Worm (Caenorhabditis elegans) whole organism, young adult: ENCODE data around the gene ZK792.1.

Experiments
- D2030.7 ChIP-seq: fragments of 200-800 bp; sonication (Bioruptor generic); IDR thresholded peaks from 2 replicates; pipeline ENCODE4 v1.3.6; 2022; ENCODE audit warnings: missing genetic modification reagents, missing genetic modification characterization, missing compliant biosample characterization
- F39B2.1 ChIP-seq: fragments of 200-800 bp; sonication (Bioruptor generic); IDR thresholded peaks from 2 replicates; pipeline ENCODE4 v1.3.6; 2022; ENCODE audit warnings: missing genetic modification reagents, missing genetic modification characterization, missing compliant biosample characterization
- F57A8.1 ChIP-seq: fragments of 200-800 bp; sonication (Bioruptor generic); optimal IDR thresholded peaks from 2 replicates; lab custom pipeline; 2018; ENCODE audit warnings: mild to moderate bottlenecking, missing genetic modification characterization, moderate library complexity, missing compliant biosample characterization
- K11D2.4 ChIP-seq: fragments of 200-800 bp; sonication (Bioruptor generic); IDR thresholded peaks from 2 replicates; pipeline ENCODE4 v1.3.6; 2022; ENCODE audit warnings: missing genetic modification reagents, missing genetic modification characterization, missing compliant biosample characterization
- K12H6.12 ChIP-seq: fragments of 200-800 bp; sonication (Bioruptor generic); optimal IDR thresholded peaks from 2 replicates; lab custom pipeline; 2018; ENCODE audit warnings: mild to moderate bottlenecking, missing genetic modification characterization, missing compliant biosample characterization
- T07F8.4 ChIP-seq: sonication (generic microtip); optimal IDR thresholded peaks from 2 replicates; lab custom pipeline; 2016; ENCODE audit warnings: mild to moderate bottlenecking, missing genetic modification characterization, moderate library complexity, missing compliant biosample characterization
- Y67H2A.10 ChIP-seq: fragments of 200-800 bp; sonication (Bioruptor generic); conservative IDR thresholded peaks from 2 replicates; pipeline ENCODE4 v1.3.6; 2022; ENCODE audit warnings: missing genetic modification reagents, missing genetic modification characterization, missing compliant biosample characterization
- ZK185.1 ChIP-seq: sonication (generic microtip); optimal IDR thresholded peaks from 2 replicates; lab custom pipeline; 2016; ENCODE audit warnings: mild to moderate bottlenecking, missing genetic modification characterization, missing compliant biosample characterization; ENCODE audit not compliant: poor library complexity, severe bottlenecking
- ama-1 ChIP-seq, 3 experiments: fragments of 150-350 bp in 1 of 3; sonication (generic microtip) in 2 of 3; optimal IDR thresholded peaks; 2 replicates each; lab custom pipeline; 2014 to 2018; ENCODE audit warnings: missing biosample characterization in 2 of 3, missing genetic modification characterization in 2 of 3, missing genetic modification reagents in 2 of 3
- ccch-3 ChIP-seq: fragments of 200-800 bp; sonication (Bioruptor generic); optimal IDR thresholded peaks from 2 replicates; lab custom pipeline; 2018; ENCODE audit warnings: mild to moderate bottlenecking, missing genetic modification characterization, missing compliant biosample characterization
- ceh-58 ChIP-seq: fragments of 200-800 bp; sonication (Bioruptor generic); IDR thresholded peaks from 2 replicates; pipeline ENCODE4 v1.3.6; 2022; ENCODE audit warnings: missing genetic modification characterization, missing compliant biosample characterization
- chd-7 ChIP-seq: sonication (generic microtip); optimal IDR thresholded peaks from 2 replicates; lab custom pipeline; 2016; ENCODE audit warnings: mild to moderate bottlenecking, missing genetic modification characterization, moderate library complexity, missing compliant biosample characterization
- egrh-3 ChIP-seq: fragments of 200-800 bp; sonication (Bioruptor generic); IDR thresholded peaks from 2 replicates; pipeline ENCODE4 v1.3.6; 2022; ENCODE audit warnings: missing genetic modification reagents, missing genetic modification characterization, missing compliant biosample characterization
- hlh-26 ChIP-seq: fragments of 200-800 bp; sonication (Bioruptor generic); conservative IDR thresholded peaks from 2 replicates; pipeline ENCODE4 v1.3.6; 2022; ENCODE audit warnings: missing genetic modification reagents, missing genetic modification characterization, missing compliant biosample characterization
- hmg-20 ChIP-seq: fragments of 200-800 bp; sonication (Bioruptor generic); IDR thresholded peaks from 2 replicates; pipeline ENCODE4 v1.3.6; 2022; ENCODE audit warnings: missing genetic modification reagents, missing genetic modification characterization, missing compliant biosample characterization
- hsf-1 ChIP-seq: fragments of 200-800 bp; sonication (Bioruptor generic); IDR thresholded peaks from 2 replicates; pipeline ENCODE4 v1.3.6; 2022; ENCODE audit warnings: missing genetic modification reagents, missing genetic modification characterization, missing compliant biosample characterization
- lag-1 ChIP-seq: fragments of 200-800 bp; sonication (Bioruptor generic); IDR thresholded peaks from 2 replicates; pipeline ENCODE4 v1.3.6; 2022; ENCODE audit warnings: missing genetic modification reagents, missing genetic modification characterization, missing compliant biosample characterization
- madf-3 ChIP-seq: fragments of 200-800 bp; sonication (Bioruptor generic); IDR thresholded peaks from 2 replicates; pipeline ENCODE4 v1.3.6; 2022; ENCODE audit warnings: missing genetic modification reagents, missing genetic modification characterization, missing compliant biosample characterization
- madf-8 ChIP-seq: fragments of 200-800 bp; sonication (Bioruptor generic); conservative IDR thresholded peaks from 2 replicates; pipeline ENCODE4 v1.3.6; 2022; ENCODE audit warnings: missing genetic modification reagents, missing genetic modification characterization, missing compliant biosample characterization
- mcd-1 ChIP-seq: fragments of 200-800 bp; sonication (Bioruptor generic); IDR thresholded peaks from 2 replicates; pipeline ENCODE4 v1.3.6; 2022; ENCODE audit warnings: missing genetic modification reagents, missing genetic modification characterization, missing compliant biosample characterization
- mel-28 ChIP-seq: sonication (generic microtip); optimal IDR thresholded peaks from 2 replicates; lab custom pipeline; 2016; ENCODE audit warnings: borderline replicate concordance, mild to moderate bottlenecking, missing genetic modification characterization, missing compliant biosample characterization
- mxl-1 ChIP-seq: sonication (generic microtip); optimal IDR thresholded peaks from 2 replicates; lab custom pipeline; 2016; ENCODE audit warnings: missing genetic modification characterization, missing compliant biosample characterization
- nhr-179 ChIP-seq: sonication (generic microtip); optimal IDR thresholded peaks from 2 replicates; lab custom pipeline; 2016; ENCODE audit warnings: mild to moderate bottlenecking, missing genetic modification characterization, missing compliant biosample characterization
- pbrm-1 ChIP-seq: fragments of 200-800 bp; sonication (Bioruptor generic); IDR thresholded peaks from 2 replicates; pipeline ENCODE4 v1.3.6; 2022; ENCODE audit warnings: missing genetic modification reagents, missing genetic modification characterization, missing compliant biosample characterization
- rec-8 ChIP-seq, 2 experiments: sonication (generic microtip); optimal IDR thresholded peaks; 2 replicates each; lab custom pipeline; 2016; ENCODE audit warnings: mild to moderate bottlenecking in 2 of 2, missing genetic modification characterization in 2 of 2, missing genetic modification reagents in 2 of 2, missing genotype in 2 of 2, missing biosample characterization in 1 of 2, missing compliant biosample characterization in 1 of 2, moderate library complexity in 1 of 2
- sdz-38 ChIP-seq: sonication (generic microtip); optimal IDR thresholded peaks from 2 replicates; lab custom pipeline; 2016; ENCODE audit warnings: missing genotype, missing genetic modification characterization, missing compliant biosample characterization
- sea-2 ChIP-seq: fragments of 200-800 bp; sonication (Bioruptor generic); IDR thresholded peaks from 2 replicates; pipeline ENCODE4 v1.3.6; 2022; ENCODE audit warnings: missing genetic modification characterization, missing compliant biosample characterization
- snpc-1.1 ChIP-seq: sonication (generic microtip); optimal IDR thresholded peaks from 2 replicates; lab custom pipeline; 2017; ENCODE audit warnings: missing genetic modification characterization, mild to moderate bottlenecking, missing compliant biosample characterization, antibody characterized with exemption, moderate library complexity, missing genotype, missing genetic modification reagents; ENCODE audit not compliant: insufficient read depth
- snpc-4 ChIP-seq, 5 experiments: fragments of 150-350 bp in 1 of 5; sonication (generic microtip) in 4 of 5; optimal IDR thresholded peaks; 2 replicates each; lab custom pipeline; 2014 to 2018; ENCODE audit warnings: missing genetic modification characterization in 5 of 5, missing biosample characterization in 3 of 5, antibody characterized with exemption in 2 of 5, mild to moderate bottlenecking in 2 of 5, missing compliant biosample characterization in 2 of 5, missing genotype in 2 of 5, moderate library complexity in 2 of 5, missing genetic modification reagents in 1 of 5
- somi-1 ChIP-seq: fragments of 200-800 bp; sonication (Bioruptor generic); optimal IDR thresholded peaks from 2 replicates; lab custom pipeline; 2018; ENCODE audit warnings: mild to moderate bottlenecking, missing genetic modification characterization, missing compliant biosample characterization
- sptf-2 ChIP-seq: fragments of 200-800 bp; sonication (Bioruptor generic); optimal IDR thresholded peaks from 2 replicates; lab custom pipeline; 2018; ENCODE audit warnings: mild to moderate bottlenecking, missing genetic modification characterization, missing compliant biosample characterization
- unc-62 ChIP-seq: fragments of 150-350 bp; optimal IDR thresholded peaks from 2 replicates; lab custom pipeline; 2014; ENCODE audit warnings: missing biosample characterization, missing genetic modification reagents, missing genetic modification characterization
- xnd-1 ChIP-seq: sonication (generic microtip); optimal IDR thresholded peaks from 2 replicates; lab custom pipeline; 2016; ENCODE audit warnings: missing genotype, missing genetic modification reagents, missing genetic modification characterization, missing compliant biosample characterization

ZK792.1 gene

DNA sequence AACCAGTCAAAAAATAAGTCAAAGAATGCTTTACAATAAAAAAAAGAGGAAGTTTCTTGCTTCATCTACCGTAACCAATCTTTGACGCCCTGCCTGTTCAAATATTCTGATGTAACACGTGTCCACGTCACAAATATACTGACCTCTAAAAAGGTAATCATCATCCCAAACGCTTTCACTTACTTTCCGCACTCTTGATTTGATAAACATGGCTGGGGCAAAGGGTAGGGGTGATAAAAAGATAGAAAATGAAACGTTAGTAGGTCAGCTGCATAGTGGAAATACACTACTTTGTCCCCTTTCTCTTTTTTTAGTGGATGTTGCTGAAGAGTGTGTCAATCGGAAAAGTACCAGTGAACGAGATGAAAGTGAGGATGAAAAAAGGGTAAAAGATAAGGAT lies 40.5 kb downstream of the ZK792.1 start:
- TF ChIP-seq lag-1 (no peak), hlh-26 (no peak), F57A8.1 (GFP tag; lab: Kevin White, UChicago) (no peak), mxl-1 (no peak), hmg-20 (GFP tag; lab: Robert Waterston, UW) (no peak), ceh-58 (GFP tag; lab: Robert Waterston, UW) (no peak), nhr-179 (no peak), ccch-3 (GFP tag; lab: Kevin White, UChicago) (no peak), sptf-2 (GFP tag; lab: Kevin White, UChicago) (no peak), chd-7 (tag; lab: Kevin White, UChicago) (no peak), T07F8.4 (tag; lab: Kevin White, UChicago) (no peak), xnd-1 (no peak)

DNA sequence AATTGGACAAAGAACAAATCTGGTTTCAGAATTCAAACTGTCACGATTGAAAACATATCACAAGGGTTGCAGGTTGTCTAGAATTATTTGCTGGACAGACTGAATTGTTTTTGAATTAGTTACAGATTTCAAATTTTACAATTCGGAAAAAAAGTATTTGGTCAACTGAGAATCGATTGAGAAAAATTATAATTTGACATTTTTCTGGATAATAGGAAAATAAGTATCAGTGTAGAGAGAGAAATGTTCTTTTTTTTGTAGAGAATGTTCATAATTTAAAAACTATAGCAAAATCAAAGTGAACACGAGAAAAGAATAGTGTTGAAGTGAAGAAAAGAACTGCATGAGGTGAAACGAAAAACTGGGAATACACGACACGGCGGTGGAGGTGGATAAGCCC lies 41.1 kb downstream of the ZK792.1 start, which contains the start of gene dpy-20:
TSS of gene dpy-20 (minus strand) at position 101 of the 400 bp plus-strand sequence.
- TF ChIP-seq sea-2 (GFP tag; lab: Robert Waterston, UW) (no peak), ZK185.1 (tag; lab: Kevin White, UChicago) (no peak)

DNA sequence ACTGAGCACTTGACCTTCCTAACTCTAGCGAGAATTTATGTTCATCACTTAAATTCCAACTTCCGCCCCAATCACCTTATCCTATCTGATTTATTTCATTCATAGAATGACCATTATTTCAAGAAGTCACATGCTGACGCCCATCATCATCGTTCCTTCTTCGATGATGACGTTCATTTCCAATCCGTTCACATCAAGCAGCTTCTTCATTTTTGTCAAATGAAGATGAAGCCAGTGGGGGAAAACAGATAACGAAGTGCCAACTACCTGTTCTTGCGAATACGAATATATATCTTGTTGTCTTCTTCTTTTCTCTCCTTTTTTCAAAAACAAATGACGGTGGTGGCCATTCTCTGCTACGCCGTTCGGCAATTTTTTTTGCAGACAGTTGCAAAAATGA lies 42.2 kb downstream of the ZK792.1 start:
- no peak for TF ChIP-seq pbrm-1 (GFP tag; lab: Robert Waterston, UW)
- no peak for TF ChIP-seq F39B2.1 (GFP tag; lab: Robert Waterston, UW)
- no peak for TF ChIP-seq hsf-1 (GFP tag; lab: Robert Waterston, UW)
- no peak for TF ChIP-seq somi-1 (GFP tag; lab: Kevin White, UChicago)
- TF ChIP-seq D2030.7 (GFP tag; lab: Robert Waterston, UW) = no peak
- TF ChIP-seq Y67H2A.10 = no peak

DNA sequence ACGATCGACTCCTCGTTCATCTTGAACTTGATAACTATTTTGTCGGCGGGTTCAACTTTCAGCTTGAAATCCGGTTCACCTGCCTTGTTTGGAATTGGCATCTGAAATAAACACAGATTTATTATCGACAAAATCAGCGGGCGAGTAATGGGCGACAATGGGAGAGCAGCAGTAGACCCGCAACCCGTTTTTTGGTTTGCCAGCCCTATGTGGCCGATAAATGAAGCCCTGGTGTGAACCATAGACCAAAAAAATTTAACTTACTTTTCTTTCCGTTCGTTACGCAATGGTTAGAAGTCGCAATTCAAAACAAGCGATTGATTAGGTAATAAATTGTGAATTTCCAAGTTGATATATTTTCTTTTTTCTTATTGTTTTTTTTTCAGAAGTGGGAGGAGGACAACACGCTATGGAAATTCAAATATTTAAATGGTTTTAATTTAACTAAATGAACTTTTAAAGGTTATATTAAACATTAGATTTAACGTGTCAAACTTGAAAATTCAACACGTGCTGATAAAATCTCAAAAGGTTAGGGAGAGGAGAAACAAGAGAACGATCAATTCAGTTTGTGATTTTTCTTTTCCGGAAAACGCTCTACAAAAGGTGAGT lies 44.1 kb downstream of the ZK792.1 start, which contains the start of the genes T22B3.3 and alg-3:
TSS of gene T22B3.3 (minus strand) at position 101 of the 612 bp plus-strand sequence.
TSS of gene alg-3 (plus strand) at position 562 of the 612 bp plus-strand sequence.
- no peak for TF ChIP-seq sdz-38 (tag; lab: Kevin White, UChicago)
- no peak for TF ChIP-seq lag-1
- TF ChIP-seq egrh-3 (GFP tag; lab: Robert Waterston, UW) = no peak
- no peak for TF ChIP-seq mel-28 (tag; lab: Kevin White, UChicago)
- TF ChIP-seq unc-62 (GFP tag; lab: Kevin White, UChicago) = no peak
- TF ChIP-seq madf-8 (GFP tag; lab: Robert Waterston, UW) = no peak

DNA sequence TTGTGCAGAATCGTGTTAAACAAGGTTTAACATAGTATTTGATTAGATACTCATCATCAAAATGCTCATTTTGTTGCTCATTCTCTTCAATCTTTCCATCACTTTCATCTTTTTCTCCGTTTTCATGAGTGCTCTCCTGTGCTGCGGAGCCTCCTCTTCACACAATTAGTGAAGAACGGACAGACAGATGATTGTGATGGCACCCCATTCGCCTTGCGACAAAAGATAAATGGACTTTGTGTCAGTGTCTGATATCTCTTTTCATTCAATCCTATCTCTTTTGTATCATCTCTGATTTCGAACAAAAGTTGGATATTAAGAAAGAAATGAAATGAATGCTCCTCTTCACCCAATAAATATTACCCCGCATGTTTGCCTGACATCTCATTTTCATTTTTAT lies 50.7 kb downstream of the ZK792.1 start:
- no peak for TF ChIP-seq madf-3 (GFP tag; lab: Robert Waterston, UW)
- TF ChIP-seq rec-8 (tag; optimal IDR thresholded peaks at IDR 0.05; lab: Kevin White, UChicago) = no peak
- no peak for TF ChIP-seq K11D2.4 (GFP tag; lab: Robert Waterston, UW)
- no peak for TF ChIP-seq K12H6.12
- TF ChIP-seq snpc-4 (GFP tag; optimal IDR thresholded peaks at IDR 0.05; lab: Kevin White, UChicago) = no peak
- no peak for TF ChIP-seq snpc-4 (tag; optimal IDR thresholded peaks at IDR 0.05; lab: Kevin White, UChicago)
- no peak for TF ChIP-seq snpc-1.1 (tag; lab: Kevin White, UChicago)
- no peak for TF ChIP-seq mcd-1 (GFP tag; lab: Robert Waterston, UW)
- TF ChIP-seq unc-62 (GFP tag; lab: Kevin White, UChicago) = no peak
- TF ChIP-seq ama-1 (optimal IDR thresholded peaks at IDR 0.05; lab: Kevin White, UChicago) = no peak
- no peak for TF ChIP-seq ama-1 (GFP tag; optimal IDR thresholded peaks at IDR 0.05; lab: Kevin White, UChicago)
